Worm (Caenorhabditis elegans) whole organism, L2 larva: ENCODE data around the gene C55A6.7.

Experiments used
- aly-2 ChIP-seq: fragments of 150-350 bp; optimal IDR thresholded peaks from 2 replicates; lab custom pipeline; 2014; ENCODE audit warnings: missing biosample characterization, missing genetic modification characterization
- ama-1 ChIP-seq: fragments of 150-350 bp; optimal IDR thresholded peaks from 2 replicates; lab custom pipeline; 2018; ENCODE audit warnings: inconsistent platforms
- ceh-16 ChIP-seq: fragments of 150-350 bp; optimal IDR thresholded peaks from 2 replicates; lab custom pipeline; 2014; ENCODE audit warnings: missing biosample characterization, missing genetic modification characterization
- fos-1 ChIP-seq: fragments of 150-350 bp; optimal IDR thresholded peaks from 2 replicates; lab custom pipeline; 2014; ENCODE audit warnings: missing biosample characterization, missing genetic modification characterization
- lin-11 ChIP-seq: fragments of 150-350 bp; sonication (generic microtip); optimal IDR thresholded peaks from 2 replicates; lab custom pipeline; 2014; ENCODE audit warnings: missing biosample characterization, missing genetic modification characterization, inconsistent platforms, mixed read lengths
- lin-39 ChIP-seq: fragments of 150-350 bp; optimal IDR thresholded peaks from 2 replicates; lab custom pipeline; 2014; ENCODE audit warnings: missing biosample characterization, missing genetic modification reagents, missing genetic modification characterization
- mdl-1 ChIP-seq, 2 experiments: fragments of 150-350 bp in 1 of 2; sonication (generic microtip) in 1 of 2; optimal IDR thresholded peaks; 2 replicates each; lab custom pipeline; 2017; ENCODE audit warnings: missing biosample characterization in 2 of 2, missing genetic modification characterization in 2 of 2
- nhr-237 ChIP-seq: fragments of 150-350 bp; optimal IDR thresholded peaks from 2 replicates; lab custom pipeline; 2014; ENCODE audit warnings: missing biosample characterization, missing genetic modification characterization
- nhr-77 ChIP-seq: fragments of 150-350 bp; optimal IDR thresholded peaks from 2 replicates; lab custom pipeline; 2014; ENCODE audit warnings: missing biosample characterization, missing genetic modification characterization
- sem-4 ChIP-seq: fragments of 150-350 bp; optimal IDR thresholded peaks from 2 replicates; lab custom pipeline; 2014; ENCODE audit warnings: missing biosample characterization, missing genetic modification reagents, missing genetic modification characterization
- snpc-4 ChIP-seq: fragments of 150-350 bp; optimal IDR thresholded peaks from 2 replicates; lab custom pipeline; 2014; ENCODE audit warnings: missing biosample characterization, missing genetic modification characterization
- ztf-1 ChIP-seq: fragments of 200-800 bp; sonication (Bioruptor generic); conservative IDR thresholded peaks from 2 replicates; pipeline ENCODE4 v1.3.6; 2022; ENCODE audit warnings: missing genetic modification characterization, missing compliant biosample characterization
- ztf-11 ChIP-seq: sonication (generic microtip); optimal IDR thresholded peaks from 2 replicates; lab custom pipeline; 2017; ENCODE audit warnings: missing biosample characterization, missing genetic modification characterization
- ztf-4 ChIP-seq: fragments of 150-350 bp; optimal IDR thresholded peaks from 2 replicates; lab custom pipeline; 2014; ENCODE audit warnings: missing biosample characterization, missing genetic modification characterization

DNA sequence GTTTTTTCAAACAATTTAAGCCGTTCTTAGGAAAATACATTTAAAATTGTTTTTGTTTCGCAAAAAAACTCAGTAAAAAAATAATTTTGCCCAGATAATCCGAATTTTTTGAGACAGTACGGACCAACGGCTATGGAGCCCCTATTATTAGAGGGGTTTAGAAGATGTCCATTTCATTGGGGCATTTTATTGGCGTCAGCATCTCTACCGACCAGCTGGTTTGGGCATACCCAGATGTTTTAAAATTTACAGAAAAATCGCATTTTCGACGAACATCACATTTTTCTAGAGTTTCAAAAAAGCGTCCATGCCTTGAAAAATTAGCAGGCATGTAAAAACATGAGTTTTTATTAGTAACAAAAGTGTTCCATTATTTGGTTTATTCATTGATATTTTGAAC is 21.0 kb upstream of the C55A6.7 start:
- TF ChIP-seq mdl-1 (tag; optimal IDR thresholded peaks at IDR 0.05; lab: Kevin White, UChicago), result no peak
- no peak for TF ChIP-seq fos-1
- no peak for TF ChIP-seq ztf-4 (tag; lab: Kevin White, UChicago)
- TF ChIP-seq ama-1 (lab: Kevin White, UChicago), result no peak
- no peak for TF ChIP-seq ztf-1 (GFP tag; lab: Robert Waterston, UW)
- no peak for TF ChIP-seq sem-4 (tag; lab: Kevin White, UChicago)
- TF ChIP-seq lin-39 (tag; lab: Kevin White, UChicago), result no peak
- no peak for TF ChIP-seq ztf-11 (tag; lab: Kevin White, UChicago)
- TF ChIP-seq snpc-4 (tag; lab: Kevin White, UChicago), result no peak
- no peak for TF ChIP-seq ceh-16 (tag; lab: Kevin White, UChicago)
- TF ChIP-seq nhr-237 (tag; lab: Kevin White, UChicago), result no peak
- no peak for TF ChIP-seq nhr-77 (tag; lab: Kevin White, UChicago)
- no peak for TF ChIP-seq lin-11 (tag; lab: Kevin White, UChicago)
- no peak for TF ChIP-seq aly-2 (tag; lab: Kevin White, UChicago)
